Fruit fly (Drosophila melanogaster) whole organism, embryonic: ENCODE measurements around the gene CG44004.

Experiments used
- BEAF-32 ChIP-seq: fragments of 200-800 bp; sonication (Bioruptor generic); optimal IDR thresholded peaks from 3 replicates; lab custom pipeline; 2017; ENCODE audit warnings: missing biosample characterization, missing genetic modification characterization, mild to moderate bottlenecking, moderate library complexity, missing genetic modification reagents
- CG10147 ChIP-seq: fragments of 200-800 bp; sonication (Bioruptor generic); optimal IDR thresholded peaks from 2 replicates; lab custom pipeline; 2019; ENCODE audit warnings: missing biosample characterization, mild to moderate bottlenecking, missing genetic modification characterization, moderate library complexity
- CG11723 ChIP-seq: fragments of 200-800 bp; sonication (Bioruptor generic); optimal IDR thresholded peaks from 2 replicates; lab custom pipeline; 2017; ENCODE audit warnings: missing biosample characterization, mild to moderate bottlenecking, missing genetic modification characterization
- CG12104 ChIP-seq: fragments of 200-800 bp; sonication (Bioruptor generic); optimal IDR thresholded peaks from 3 replicates; lab custom pipeline; 2016; ENCODE audit warnings: missing biosample characterization, missing genetic modification characterization
- CG12299 ChIP-seq: fragments of 200-800 bp; sonication (Bioruptor generic); optimal IDR thresholded peaks from 2 replicates; lab custom pipeline; 2018; ENCODE audit warnings: missing biosample characterization, mild to moderate bottlenecking, missing genetic modification characterization
- CG13296 ChIP-seq: fragments of 200-800 bp; sonication (Bioruptor generic); optimal IDR thresholded peaks from 3 replicates; lab custom pipeline; 2018; ENCODE audit warnings: missing biosample characterization, mild to moderate bottlenecking, missing genetic modification characterization
- CG13775 ChIP-seq: fragments of 200-800 bp; sonication (Bioruptor generic); optimal IDR thresholded peaks from 3 replicates; lab custom pipeline; 2017; ENCODE audit warnings: missing biosample characterization, mild to moderate bottlenecking, missing genetic modification characterization
- CG1603 ChIP-seq: fragments of 200-800 bp; sonication (Bioruptor generic); optimal IDR thresholded peaks from 2 replicates; lab custom pipeline; 2019; ENCODE audit warnings: missing biosample characterization, mild to moderate bottlenecking, missing genetic modification characterization, moderate library complexity
- CG17359 ChIP-seq: fragments of 200-800 bp; sonication (Bioruptor generic); optimal IDR thresholded peaks from 3 replicates; lab custom pipeline; 2018; ENCODE audit warnings: missing biosample characterization, mild to moderate bottlenecking, missing genetic modification characterization, moderate library complexity
- CG2678 ChIP-seq: fragments of 200-800 bp; sonication (Bioruptor generic); optimal IDR thresholded peaks from 3 replicates; lab custom pipeline; 2019; ENCODE audit warnings: missing biosample characterization, mild to moderate bottlenecking, missing genetic modification characterization, moderate library complexity
- CG2712 ChIP-seq: fragments of 200-800 bp; optimal IDR thresholded peaks from 3 replicates; lab custom pipeline; 2019; ENCODE audit warnings: missing biosample characterization, mild to moderate bottlenecking, missing genetic modification characterization, moderate library complexity
- CG30020 ChIP-seq: fragments of 200-800 bp; optimal IDR thresholded peaks from 2 replicates; lab custom pipeline; 2019; ENCODE audit warnings: missing biosample characterization, mild to moderate bottlenecking, missing genetic modification characterization, moderate library complexity
- CG3065 ChIP-seq: fragments of 200-800 bp; sonication (Bioruptor generic); optimal IDR thresholded peaks from 2 replicates; lab custom pipeline; 2016; ENCODE audit warnings: missing biosample characterization, missing genetic modification characterization
- CG31224 ChIP-seq: fragments of 200-800 bp; sonication (Bioruptor generic); IDR thresholded peaks from 2 replicates; pipeline ENCODE4 v1.3.6; 2022; ENCODE audit warnings: missing biosample characterization, missing genetic modification characterization
- CG3281 ChIP-seq: fragments of 200-800 bp; sonication (Bioruptor generic); optimal IDR thresholded peaks from 3 replicates; lab custom pipeline; 2017; ENCODE audit warnings: missing biosample characterization, mild to moderate bottlenecking, missing genetic modification characterization
- CG33213 ChIP-seq: fragments of 200-800 bp; sonication (Bioruptor generic); optimal IDR thresholded peaks from 3 replicates; lab custom pipeline; 2016; ENCODE audit warnings: missing biosample characterization, missing genetic modification characterization
- CG34422 ChIP-seq: fragments of 200-800 bp; sonication (Bioruptor generic); IDR thresholded peaks from 3 replicates; pipeline ENCODE4 v1.3.6; 2022; ENCODE audit warnings: missing biosample characterization, missing genetic modification characterization
- CG3847 ChIP-seq: fragments of 200-800 bp; sonication (Bioruptor generic); IDR thresholded peaks from 2 replicates; pipeline ENCODE4 v1.3.6; 2022; ENCODE audit warnings: missing biosample characterization, missing genetic modification characterization
- CG6791 ChIP-seq: fragments of 200-800 bp; sonication (Bioruptor generic); IDR thresholded peaks from 3 replicates; pipeline ENCODE4 v1.3.6; 2022; ENCODE audit warnings: missing biosample characterization, missing genetic modification characterization; ENCODE audit not compliant: partially characterized antibody
- CG6854 ChIP-seq: fragments of 200-800 bp; sonication (Bioruptor generic); optimal IDR thresholded peaks from 3 replicates; lab custom pipeline; 2017; ENCODE audit warnings: missing biosample characterization, mild to moderate bottlenecking, missing genetic modification characterization
- CG8089 ChIP-seq: fragments of 200-800 bp; sonication (Bioruptor generic); optimal IDR thresholded peaks from 3 replicates; lab custom pipeline; 2016; ENCODE audit warnings: missing biosample characterization, missing genetic modification characterization
- CG9817 ChIP-seq: fragments of 200-800 bp; sonication (Bioruptor generic); optimal IDR thresholded peaks from 2 replicates; lab custom pipeline; 2018; ENCODE audit warnings: missing biosample characterization, mild to moderate bottlenecking, missing genetic modification characterization, moderate library complexity
- CHES-1-like ChIP-seq: fragments of 200-800 bp; sonication (Bioruptor generic); optimal IDR thresholded peaks from 2 replicates; lab custom pipeline; 2016; ENCODE audit warnings: missing biosample characterization, missing genetic modification characterization
- D ChIP-seq, 2 experiments: fragments of 200-800 bp in 1 of 2; fragments of >200 bp in 1 of 2; sonication (Bioruptor generic) in 1 of 2; optimal IDR thresholded peaks; 2 replicates in 1 of 2; 3 replicates in 1 of 2; lab custom pipeline; 2017; ENCODE audit warnings: mild to moderate bottlenecking in 1 of 2, missing biosample characterization in 1 of 2, missing genetic modification characterization in 1 of 2, missing genetic modification reagents in 1 of 2
- D19A ChIP-seq: fragments of 200-800 bp; optimal IDR thresholded peaks from 3 replicates; lab custom pipeline; 2019; ENCODE audit warnings: missing biosample characterization, mild to moderate bottlenecking, missing genetic modification characterization, moderate library complexity
- Dfd ChIP-seq, 2 experiments: fragments of >200 bp; optimal IDR thresholded peaks; 2 replicates each; lab custom pipeline; 2017; ENCODE audit warnings: missing biosample characterization in 2 of 2, missing genetic modification characterization in 2 of 2
- Fer1 ChIP-seq: fragments of 200-800 bp; sonication (Bioruptor generic); optimal IDR thresholded peaks from 2 replicates; lab custom pipeline; 2017; ENCODE audit warnings: missing biosample characterization, mild to moderate bottlenecking, missing genetic modification characterization
- HLH3B ChIP-seq: fragments of 200-800 bp; sonication (Bioruptor generic); IDR thresholded peaks from 2 replicates; pipeline ENCODE4 v1.3.6; 2022; ENCODE audit warnings: missing biosample characterization, missing genetic modification characterization
- HLH4C ChIP-seq: fragments of 200-800 bp; sonication (Bioruptor generic); IDR thresholded peaks from 3 replicates; pipeline ENCODE4 v1.3.6; 2022; ENCODE audit warnings: missing biosample characterization, missing genetic modification characterization; ENCODE audit not compliant: partially characterized antibody
- Neu2 ChIP-seq: fragments of 200-800 bp; sonication (Bioruptor generic); optimal IDR thresholded peaks from 3 replicates; lab custom pipeline; 2016; ENCODE audit warnings: missing biosample characterization, missing genetic modification characterization, borderline replicate concordance
- Opbp ChIP-seq: fragments of 200-800 bp; sonication (Bioruptor generic); IDR thresholded peaks from 3 replicates; pipeline ENCODE4 v1.3.6; 2022; ENCODE audit warnings: missing biosample characterization, missing genetic modification characterization; ENCODE audit not compliant: partially characterized antibody
- Sry-δ ChIP-seq: fragments of 200-800 bp; sonication (Bioruptor generic); optimal IDR thresholded peaks from 2 replicates; lab custom pipeline; 2016; ENCODE audit warnings: missing biosample characterization, missing genetic modification characterization
- Tbp ChIP-seq: fragments of >200 bp; optimal IDR thresholded peaks from 2 replicates; lab custom pipeline; 2018; ENCODE audit warnings: missing biosample characterization, missing genetic modification characterization
- amos ChIP-seq: fragments of 200-800 bp; sonication (Bioruptor generic); IDR thresholded peaks from 2 replicates; pipeline ENCODE4 v1.3.6; 2022; ENCODE audit warnings: missing biosample characterization, missing genetic modification characterization; ENCODE audit not compliant: partially characterized antibody
- dimm ChIP-seq: fragments of 200-800 bp; sonication (Bioruptor generic); IDR thresholded peaks from 2 replicates; pipeline ENCODE4 v1.3.6; 2022; ENCODE audit warnings: missing biosample characterization, missing genetic modification characterization
- dm ChIP-seq: fragments of 200-800 bp; sonication (Bioruptor generic); optimal IDR thresholded peaks from 3 replicates; lab custom pipeline; 2016; ENCODE audit warnings: missing biosample characterization, missing genetic modification characterization
- ftz-f1 ChIP-seq: fragments of 200-800 bp; sonication (Bioruptor generic); optimal IDR thresholded peaks from 2 replicates; lab custom pipeline; 2016; ENCODE audit warnings: missing biosample characterization, missing genetic modification characterization
- hbn ChIP-seq: fragments of 200-800 bp; sonication (Bioruptor generic); IDR thresholded peaks from 2 replicates; pipeline ENCODE4 v1.3.6; 2022; ENCODE audit warnings: missing biosample characterization, missing genetic modification characterization; ENCODE audit not compliant: partially characterized antibody
- jigr1 ChIP-seq: fragments of 200-800 bp; sonication (Bioruptor generic); IDR thresholded peaks from 3 replicates; pipeline ENCODE4 v1.3.6; 2022; ENCODE audit warnings: missing biosample characterization, missing genetic modification characterization
- nerfin-1 ChIP-seq: fragments of 200-800 bp; sonication (Bioruptor generic); optimal IDR thresholded peaks from 3 replicates; lab custom pipeline; 2019; ENCODE audit warnings: missing biosample characterization, mild to moderate bottlenecking, missing genetic modification characterization, moderate library complexity
- nmo ChIP-seq: fragments of 200-800 bp; sonication (Bioruptor generic); optimal IDR thresholded peaks from 2 replicates; lab custom pipeline; 2018; ENCODE audit warnings: missing biosample characterization, mild to moderate bottlenecking, missing genetic modification characterization, moderate library complexity
- odd ChIP-seq: fragments of 200-800 bp; sonication (Bioruptor generic); optimal IDR thresholded peaks from 2 replicates; lab custom pipeline; 2017; ENCODE audit warnings: missing biosample characterization, mild to moderate bottlenecking, missing genetic modification characterization
- phol ChIP-seq: fragments of 200-800 bp; sonication (Bioruptor generic); optimal IDR thresholded peaks from 3 replicates; lab custom pipeline; 2018; ENCODE audit warnings: missing biosample characterization, mild to moderate bottlenecking, missing genetic modification characterization, moderate library complexity
- row ChIP-seq: fragments of 200-800 bp; sonication (Bioruptor generic); IDR thresholded peaks from 3 replicates; pipeline ENCODE4 v1.3.6; 2022; ENCODE audit warnings: missing biosample characterization, missing genetic modification characterization
- slou ChIP-seq: fragments of 200-800 bp; sonication (Bioruptor generic); optimal IDR thresholded peaks from 3 replicates; lab custom pipeline; 2016; ENCODE audit warnings: missing biosample characterization, missing genetic modification characterization
- stwl ChIP-seq: fragments of 200-800 bp; sonication (Bioruptor generic); optimal IDR thresholded peaks from 3 replicates; lab custom pipeline; 2018; ENCODE audit warnings: missing biosample characterization, mild to moderate bottlenecking, missing genetic modification characterization, moderate library complexity
- ttk ChIP-seq: fragments of 200-800 bp; sonication (Bioruptor generic); IDR thresholded peaks from 2 replicates; pipeline ENCODE4 v2.1.2; 2022; ENCODE audit warnings: missing biosample characterization, missing genetic modification characterization
- twi ChIP-seq: fragments of 200-800 bp; optimal IDR thresholded peaks from 2 replicates; lab custom pipeline; 2019; ENCODE audit warnings: missing biosample characterization, mild to moderate bottlenecking, missing genetic modification characterization, moderate library complexity
- unc-4 ChIP-seq: fragments of 200-800 bp; sonication (Bioruptor generic); IDR thresholded peaks from 2 replicates; pipeline ENCODE4 v1.3.6; 2022; ENCODE audit warnings: missing biosample characterization, missing genetic modification characterization; ENCODE audit not compliant: partially characterized antibody

CG44004 gene

DNA sequence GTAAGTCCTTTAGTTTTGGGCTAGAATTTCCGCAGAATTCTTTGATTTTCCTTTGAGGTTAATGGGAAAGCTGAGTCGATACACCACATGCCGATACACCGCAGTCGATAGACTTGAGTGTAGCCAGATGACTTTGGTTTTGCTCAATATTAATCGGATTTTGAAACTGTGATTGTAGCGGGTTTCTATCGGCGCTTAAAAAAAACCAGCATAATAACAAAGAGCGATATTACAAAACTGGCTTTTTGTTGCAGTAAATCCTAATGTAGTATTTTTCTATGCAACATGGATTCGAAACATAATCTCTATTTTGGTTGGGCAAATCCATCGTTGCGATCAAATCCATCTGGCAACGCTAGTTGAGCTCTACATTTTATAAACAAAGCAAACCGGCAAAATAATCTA lies 35.8 kb upstream of the CG44004 start, which contains the start of the genes Polr3D and mus304 (continued):
- TF ChIP-seq nerfin-1 (tag; lab: Kevin White, UChicago) = peak; percentile 93
- peak; percentile 52 for TF ChIP-seq CG1603
- TF ChIP-seq phol (tag; lab: Kevin White, UChicago) = peak; percentile 49
- TF ChIP-seq Fer1 (GFP tag; lab: Kevin White, UChicago) = peak; percentile 40
- TF ChIP-seq CG13296 (GFP tag; lab: Kevin White, UChicago) = peak; percentile 16
- TF ChIP-seq CG17359 = no peak
- TF ChIP-seq dm (GFP tag; lab: Kevin White, UChicago) = peak; percentile 62
- peak; percentile 39 for TF ChIP-seq CG10147 (GFP tag; lab: Kevin White, UChicago)
- peak; percentile 19 for TF ChIP-seq CG30020 (tag; lab: Kevin White, UChicago)
- peak; percentile 30 for TF ChIP-seq CG2678
- TF ChIP-seq Tbp (GFP tag; lab: Kevin White, UChicago) = no peak
- no peak for TF ChIP-seq CG11723 (GFP tag; lab: Kevin White, UChicago)
- peak; percentile 63 for TF ChIP-seq BEAF-32 (GFP tag; lab: Kevin White, UChicago)
- no peak for TF ChIP-seq dimm (GFP tag; lab: Robert Waterston, UW)
- no peak for TF ChIP-seq D (optimal IDR thresholded peaks at IDR 0.05; lab: Kevin White, UChicago)
- TF ChIP-seq D (GFP tag; optimal IDR thresholded peaks at IDR 0.05; lab: Kevin White, UChicago) = no peak
- no peak for TF ChIP-seq ftz-f1 (GFP tag; lab: Kevin White, UChicago)
- no peak for TF ChIP-seq Opbp (GFP tag; lab: Robert Waterston, UW)
- TF ChIP-seq row (GFP tag; lab: Robert Waterston, UW) = peak; percentile 42; the same call in 2 of the 3 replicates
- TF ChIP-seq hbn = peak; percentile 36; the same call in 1 of the 2 replicates
- no peak for TF ChIP-seq CG2712 (tag; lab: Kevin White, UChicago)
- TF ChIP-seq HLH4C = peak; percentile 74
- TF ChIP-seq stwl (tag; lab: Kevin White, UChicago) = peak; percentile 74
- no peak for TF ChIP-seq CG12104 (GFP tag; lab: Kevin White, UChicago)
- TF ChIP-seq CG12299 = no peak
- no peak for TF ChIP-seq odd (GFP tag; lab: Kevin White, UChicago)
- no peak for TF ChIP-seq CG8089
- TF ChIP-seq ttk = no peak
- peak; percentile 14 for TF ChIP-seq Neu2 (GFP tag; lab: Kevin White, UChicago)
- peak; percentile 14 for TF ChIP-seq CG13775 (GFP tag; lab: Kevin White, UChicago)
- no peak for TF ChIP-seq CG6854 (GFP tag; lab: Kevin White, UChicago)
- TF ChIP-seq Sry-δ (GFP tag; lab: Kevin White, UChicago) = peak; percentile 75
- TF ChIP-seq unc-4 = peak; percentile 59; the same call in 1 of the 2 replicates
- no peak for TF ChIP-seq slou
- TF ChIP-seq CG9817 (tag; lab: Kevin White, UChicago) = peak; percentile 50
- peak; percentile 70 for TF ChIP-seq nmo (GFP tag; lab: Kevin White, UChicago)
- TF ChIP-seq CG33213 (GFP tag; lab: Kevin White, UChicago) = no peak
- no peak for TF ChIP-seq CG3065 (GFP tag; lab: Kevin White, UChicago)
- TF ChIP-seq Dfd (GFP tag; optimal IDR thresholded peaks at IDR 0.05; lab: Kevin White, UChicago) = no peak
- TF ChIP-seq jigr1 (GFP tag; lab: Robert Waterston, UW) = no peak
- no peak for TF ChIP-seq HLH3B (GFP tag; lab: Robert Waterston, UW)
- TF ChIP-seq CG31224 (GFP tag; lab: Robert Waterston, UW) = no peak
- no peak for TF ChIP-seq CG34422 (GFP tag; lab: Robert Waterston, UW)
- peak; percentile 55; the same call in 1 of the 2 replicates for TF ChIP-seq CG3847
- TF ChIP-seq twi (tag; lab: Kevin White, UChicago) = peak; percentile 5
- TF ChIP-seq CHES-1-like (GFP tag; lab: Kevin White, UChicago) = peak; percentile 51
- TF ChIP-seq D19A (tag; lab: Kevin White, UChicago) = peak; percentile 12
- peak; percentile 61; the same call in 2 of the 3 replicates for TF ChIP-seq CG6791 (GFP tag; lab: Robert Waterston, UW)
- TF ChIP-seq amos (GFP tag; lab: Robert Waterston, UW) = peak; percentile 44; the same call in 1 of the 2 replicates
- TF ChIP-seq CG3281 (GFP tag; lab: Kevin White, UChicago) = no peak
